Fruit fly (Drosophila melanogaster): ENCODE results near the gene CG14718.
A peak's percentile ranks its signal among the peaks of the same experiment; 100 is the strongest.

CG14718 gene

dm6 chr3R:11700314-11700713, at the start of gene CG14718:
Gene CG14718, plus strand, starts transcription at chr3R:11700614.
- no peak for TF ChIP-seq CG17801 (GFP tag; optimal IDR thresholded peaks at IDR 0.05; ENCODE audit: partially characterized antibody)

DNA sequence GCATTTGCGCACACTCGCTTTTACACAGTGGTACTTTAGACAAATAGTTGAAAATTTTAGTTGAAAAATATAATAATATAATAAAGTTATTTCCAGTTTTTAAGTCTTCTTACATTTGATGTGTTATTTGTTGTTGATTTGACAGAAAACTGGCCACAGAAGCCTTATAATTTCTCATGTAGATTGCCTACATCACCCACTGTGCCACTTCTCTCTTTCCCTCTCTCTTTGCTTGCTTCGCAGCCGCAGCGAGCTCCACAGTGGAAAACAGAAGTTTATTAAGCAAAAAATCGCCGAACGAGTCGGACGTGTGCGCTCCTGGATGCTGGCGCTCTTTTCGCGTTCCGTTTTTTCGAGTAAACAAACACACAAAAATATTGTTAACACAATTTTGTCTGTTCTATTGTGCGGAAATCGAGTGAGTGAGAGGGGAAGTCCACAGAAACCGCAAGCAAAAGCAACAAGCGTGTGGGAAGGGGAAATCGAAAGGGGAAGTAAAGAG, 44.5 kb upstream of the CG14718 start, which contains the start of gene CG42327:
TSS of gene CG42327 (plus strand) at position 277 of the 502 bp plus-strand sequence.
- TF ChIP-seq CG17801 (GFP tag; optimal IDR thresholded peaks at IDR 0.05; ENCODE audit: partially characterized antibody), result peak; percentile 87

- TF ChIP-seq CG17801 (GFP tag; optimal IDR thresholded peaks at IDR 0.05; ENCODE audit: partially characterized antibody), result peak; percentile 97
These were observed 43.7 kb upstream of the CG14718 start for dm6 chr3R:11656614-11657216.

DNA sequence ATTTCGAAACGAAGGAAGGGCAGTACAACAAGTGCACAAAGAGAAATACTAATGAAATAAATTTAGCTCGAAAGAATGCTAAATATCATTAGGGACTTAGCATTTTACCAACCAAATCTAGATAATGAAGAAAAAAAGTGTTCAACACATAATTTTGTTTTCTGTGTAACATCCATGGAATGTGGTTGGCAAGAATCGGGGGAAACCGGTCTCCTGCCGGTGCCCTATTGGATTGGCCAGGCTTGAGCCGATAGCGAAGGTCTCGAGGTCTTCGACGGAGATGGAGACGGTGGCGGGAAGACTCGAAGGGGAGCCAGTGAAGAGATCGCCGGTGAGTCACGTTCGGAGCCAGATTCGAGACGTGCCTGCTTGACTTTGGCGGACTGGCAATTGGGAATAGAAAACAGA, 42.6 kb upstream of the CG14718 start:
- no peak for TF ChIP-seq CG17801 (GFP tag; optimal IDR thresholded peaks at IDR 0.05; ENCODE audit: partially characterized antibody)

DNA sequence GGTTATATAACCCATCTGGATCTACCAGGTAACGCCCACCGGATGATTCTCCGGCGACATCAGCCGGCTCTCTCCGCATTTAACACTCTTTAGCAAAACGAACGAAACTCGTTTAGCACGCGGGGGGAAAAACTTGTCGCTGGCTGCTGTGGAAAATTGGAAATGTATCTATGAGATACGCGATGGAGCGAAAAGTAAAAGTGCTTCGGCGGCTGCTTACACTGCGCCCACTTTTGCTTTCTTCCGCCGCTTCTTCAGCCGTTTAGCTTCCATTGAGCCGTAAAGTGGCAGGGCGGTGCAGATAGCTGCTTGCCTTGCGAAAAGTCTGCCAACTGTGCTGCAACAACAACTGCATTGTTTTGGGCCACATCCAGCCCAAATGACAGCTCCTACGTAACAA, 39.2 kb upstream of the CG14718 start:
- no peak for TF ChIP-seq CG17801 (GFP tag; optimal IDR thresholded peaks at IDR 0.05; ENCODE audit: partially characterized antibody)

dm6 chr3R:11661712-11662111, 38.7 kb upstream of the CG14718 start:
- peak; percentile 83 for TF ChIP-seq CG17801 (GFP tag; optimal IDR thresholded peaks at IDR 0.05; ENCODE audit: partially characterized antibody)

DNA sequence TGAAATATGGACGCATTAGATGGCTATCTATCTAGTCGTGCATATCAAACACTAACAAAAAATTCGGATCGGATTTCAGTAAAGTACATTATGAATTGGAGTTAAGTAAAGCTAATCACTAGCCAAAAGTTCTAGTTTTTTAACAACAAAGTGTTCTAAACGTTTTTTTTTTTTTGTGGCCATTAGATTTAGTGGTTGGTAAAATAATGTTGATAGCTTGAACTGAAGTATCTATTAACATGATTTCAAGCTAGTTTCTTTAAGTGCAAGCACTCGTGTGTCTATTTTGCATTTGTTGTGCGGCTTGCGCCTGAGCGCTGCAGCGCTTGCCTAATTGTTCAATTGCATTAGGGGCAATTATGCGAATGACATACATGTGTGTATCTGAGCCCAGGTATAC, 37.8 kb upstream of the CG14718 start:
- TF ChIP-seq CG17801 (GFP tag; optimal IDR thresholded peaks at IDR 0.05; ENCODE audit: partially characterized antibody), result no peak

dm6 chr3R:11663441-11663840, 37.0 kb upstream of the CG14718 start:
- no peak for TF ChIP-seq CG17801 (GFP tag; optimal IDR thresholded peaks at IDR 0.05; ENCODE audit: partially characterized antibody)

DNA sequence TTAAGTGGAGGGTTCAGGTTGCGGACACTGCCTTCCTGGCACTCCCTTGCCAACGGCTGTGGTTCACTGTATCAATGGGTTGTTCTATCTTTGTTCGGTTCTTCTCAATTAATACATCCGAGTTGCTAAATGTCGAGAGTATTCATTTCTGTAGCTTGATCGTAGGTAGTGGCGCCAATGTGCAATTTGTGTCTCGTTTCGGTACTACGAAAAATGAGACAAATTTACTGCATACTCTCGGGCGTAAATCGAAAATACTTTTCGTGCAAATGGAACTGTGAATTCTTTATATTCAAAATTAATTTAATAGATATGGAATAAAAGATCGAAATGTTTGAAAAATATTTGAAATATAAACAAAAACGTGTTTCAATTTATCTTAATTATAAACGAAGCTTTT, 34.9 kb upstream of the CG14718 start:
- TF ChIP-seq CG17801 (GFP tag; optimal IDR thresholded peaks at IDR 0.05; ENCODE audit: partially characterized antibody), result no peak

DNA sequence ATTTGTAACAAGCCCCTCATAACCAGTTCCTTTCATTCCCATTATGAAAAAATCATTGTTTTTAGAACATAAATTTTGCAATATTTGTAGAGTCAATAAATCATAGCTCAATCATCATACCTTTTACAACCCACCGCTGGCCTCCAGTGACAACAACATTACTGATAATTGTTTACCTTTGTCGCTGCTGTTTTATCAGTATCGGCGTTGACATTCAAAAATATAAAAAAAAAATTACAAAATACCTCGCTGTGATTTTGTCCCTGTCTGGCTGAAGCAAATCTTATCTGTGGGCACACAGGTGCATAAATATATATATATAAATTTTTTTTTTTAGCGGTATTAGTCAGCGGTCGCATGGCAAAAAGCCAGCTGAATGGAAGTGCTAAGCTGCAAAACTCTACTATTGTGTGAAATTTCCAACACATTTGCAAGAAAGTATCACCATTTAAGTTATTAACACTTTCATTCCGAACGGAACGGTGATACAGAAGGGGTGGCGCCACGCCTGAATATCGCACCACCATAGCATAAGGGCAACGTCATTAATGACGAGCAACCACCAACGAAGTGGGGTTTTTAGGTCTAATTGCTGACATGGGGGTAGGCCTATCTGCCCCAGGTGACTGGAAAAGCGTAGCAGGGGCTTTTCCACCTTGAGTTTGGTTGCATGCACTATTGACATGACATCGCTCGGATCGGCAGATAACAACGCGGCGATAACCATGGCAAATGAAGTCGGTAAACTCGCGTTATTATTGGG, 34.3 kb upstream of the CG14718 start:
- no peak for TF ChIP-seq CG17801 (GFP tag; optimal IDR thresholded peaks at IDR 0.05; ENCODE audit: partially characterized antibody)

DNA sequence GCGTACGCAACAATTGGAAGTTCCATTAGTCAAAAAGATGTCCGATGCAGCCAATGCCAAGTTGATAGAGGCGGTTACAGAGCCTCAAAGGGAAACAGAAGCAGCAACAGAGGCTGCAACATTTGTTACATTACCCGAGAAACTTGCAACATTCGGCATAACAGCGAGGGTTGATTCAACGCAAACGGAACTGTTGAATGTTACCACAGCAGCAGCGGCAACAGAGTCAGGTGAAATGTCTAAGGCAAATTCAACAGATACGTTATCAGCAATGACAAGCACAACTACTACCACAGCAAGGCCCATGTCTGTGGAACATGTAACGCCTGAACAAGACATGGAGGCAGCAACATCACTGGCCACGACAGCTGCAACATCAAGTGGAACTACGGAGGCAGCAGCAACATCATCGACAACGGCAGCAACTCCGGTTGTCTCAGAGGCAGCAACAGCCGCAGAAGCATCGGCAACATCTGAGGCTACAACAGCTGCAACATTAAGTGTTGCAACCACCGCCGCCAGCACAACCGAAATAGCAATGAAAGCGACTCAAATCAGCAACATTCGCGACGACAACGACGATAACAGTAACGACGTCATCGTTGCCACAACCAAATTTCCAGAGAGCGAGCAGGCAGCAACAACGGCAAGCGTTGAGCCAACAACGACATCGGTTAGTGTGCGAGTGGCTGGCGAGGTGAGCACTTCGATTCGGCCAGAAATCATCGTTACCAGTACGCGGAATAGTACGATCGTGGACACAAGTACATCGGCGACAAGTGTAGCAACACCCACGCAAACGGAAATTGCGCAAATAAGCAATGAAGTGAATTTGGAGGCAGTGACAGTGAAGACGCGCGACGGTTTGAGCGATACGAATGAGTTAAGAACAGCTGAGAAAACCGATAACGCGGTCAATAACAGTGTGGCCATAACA, 31.1 kb upstream of the CG14718 start:
- no peak for TF ChIP-seq CG17801 (GFP tag; optimal IDR thresholded peaks at IDR 0.05; ENCODE audit: partially characterized antibody)

dm6 chr3R:11669954-11670347, 30.5 kb upstream of the CG14718 start:
- no peak for TF ChIP-seq CG17801 (GFP tag; optimal IDR thresholded peaks at IDR 0.05; ENCODE audit: partially characterized antibody)

DNA sequence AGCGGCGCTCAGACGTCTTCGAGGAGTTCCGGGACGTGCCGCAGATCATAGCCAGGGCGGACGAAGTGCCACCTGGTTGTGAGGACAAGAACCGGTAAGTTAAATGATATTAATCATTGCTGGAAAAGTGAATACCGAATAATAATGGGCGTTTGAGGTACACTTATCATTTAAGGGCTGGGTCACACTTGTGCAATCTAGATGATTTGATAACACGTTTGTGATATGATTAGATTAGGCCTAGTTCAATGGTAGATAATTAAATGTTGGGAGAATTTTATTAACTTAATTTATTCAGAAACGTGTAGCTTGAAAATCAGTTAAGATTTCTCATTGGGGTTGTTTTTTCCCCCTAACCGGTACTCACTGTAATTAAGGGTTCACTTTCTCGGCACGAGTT, 29.5 kb upstream of the CG14718 start:
- no peak for TF ChIP-seq CG17801 (GFP tag; optimal IDR thresholded peaks at IDR 0.05; ENCODE audit: partially characterized antibody)

DNA sequence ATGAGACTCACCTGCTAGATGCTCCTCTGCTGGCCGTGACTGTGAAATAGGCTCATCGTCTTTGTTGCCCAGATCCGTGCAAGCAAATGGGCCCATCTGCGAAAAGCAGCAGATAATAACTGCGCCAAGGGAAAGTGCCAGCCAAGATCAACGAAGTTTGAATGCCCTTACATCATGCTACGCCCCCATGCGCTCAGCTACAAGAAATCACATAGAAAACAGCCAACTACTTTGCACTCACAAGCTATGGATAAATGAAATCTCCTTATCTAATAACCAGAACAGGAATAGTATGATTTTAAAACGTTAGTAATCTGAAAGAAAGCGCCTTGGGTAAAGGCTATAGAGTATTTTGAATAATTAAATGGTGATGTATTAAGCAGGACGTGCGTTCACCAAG, 28.6 kb upstream of the CG14718 start:
- TF ChIP-seq CG17801 (GFP tag; optimal IDR thresholded peaks at IDR 0.05; ENCODE audit: partially characterized antibody), result no peak

DNA sequence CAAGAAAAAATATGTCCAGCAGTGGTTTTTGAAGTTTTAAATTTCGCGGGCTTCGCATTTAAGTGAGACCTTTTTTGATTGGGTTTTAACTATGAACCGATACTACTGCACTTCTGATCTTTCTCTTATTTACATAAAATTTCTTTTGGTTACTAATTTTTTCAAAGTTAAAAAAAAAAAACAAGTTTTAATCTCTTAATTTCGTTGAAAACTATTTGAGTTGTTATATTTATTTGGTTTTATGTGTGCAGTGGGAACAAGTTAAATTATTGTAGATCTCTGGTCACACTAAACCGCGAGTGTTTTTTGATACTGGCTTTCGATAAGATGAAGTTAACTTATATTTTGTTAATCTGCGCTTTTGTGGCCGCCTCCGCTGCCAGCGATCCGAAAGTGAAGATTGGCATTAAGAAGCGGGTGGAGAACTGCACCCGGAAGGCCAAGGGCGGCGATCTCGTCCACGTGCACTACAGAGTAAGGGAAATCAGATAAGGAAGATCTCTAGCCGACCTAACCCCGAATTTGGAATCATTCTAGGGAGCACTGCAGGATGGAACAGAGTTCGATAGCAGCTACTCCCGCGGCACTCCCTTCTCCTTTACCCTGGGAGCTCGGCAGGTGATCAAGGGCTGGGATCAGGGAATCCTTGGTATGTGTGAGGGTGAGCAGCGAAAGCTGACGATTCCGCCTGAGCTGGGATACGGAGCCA, 26.3 kb upstream of the CG14718 start, which contains the start of gene CG14715:
TSS of gene CG14715 (plus strand) at position 267 of the 709 bp plus-strand sequence.
- no peak for TF ChIP-seq CG17801 (GFP tag; optimal IDR thresholded peaks at IDR 0.05; ENCODE audit: partially characterized antibody)

Measured in ovary, adult (tissue).